Fruit fly (Drosophila melanogaster): ENCODE data around the gene CG3534.

CG3534 gene

dm6 chr3R:16969361-16970355, 26.6 kb upstream of the CG3534 start (continued):
- TF ChIP-seq Lpt (GFP tag; optimal IDR thresholded peaks at IDR 0.05): peak; percentile 46
- peak; percentile 83 for TF ChIP-seq CG1621 (tag; optimal IDR thresholded peaks at IDR 0.05)
- no peak for TF ChIP-seq CG6276 (GFP tag; optimal IDR thresholded peaks at IDR 0.05)
- peak; percentile 78; the same call in 2 of the 3 replicates for TF ChIP-seq eg (GFP tag; IDR thresholded peaks at IDR 0.05)
- peak; percentile 3 for TF ChIP-seq CG11762 (GFP tag; optimal IDR thresholded peaks at IDR 0.05; ENCODE audit: insufficient read depth)

DNA sequence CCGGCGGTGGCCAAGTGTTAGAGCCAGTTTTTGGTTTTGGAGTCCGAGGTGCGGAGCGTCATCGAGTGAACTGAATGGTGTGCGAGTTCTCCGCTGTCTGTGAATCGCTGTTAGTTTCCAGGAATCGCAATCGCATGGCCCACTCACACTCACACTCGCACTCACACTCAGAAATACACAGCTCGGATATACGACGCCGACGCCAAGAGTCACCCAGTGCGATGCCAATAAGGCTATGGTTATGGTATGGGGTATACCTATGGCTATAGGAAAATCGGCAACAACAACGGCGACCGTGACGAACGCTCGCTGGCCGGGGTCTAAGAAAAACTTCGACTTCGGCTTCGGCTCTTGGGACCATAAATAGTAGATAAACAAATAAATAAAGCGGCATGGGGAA, 24.1 kb upstream of the CG3534 start, which contains the start of gene Abd-B:
TSS of gene Abd-B (minus strand) at position 101 of the 400 bp plus-strand sequence.
- no peak for TF ChIP-seq Ets21C (GFP tag; optimal IDR thresholded peaks at IDR 0.05)
- TF ChIP-seq Met (GFP tag; optimal IDR thresholded peaks at IDR 0.05): no peak
- no peak for TF ChIP-seq net (GFP tag; optimal IDR thresholded peaks at IDR 0.05)
- TF ChIP-seq svp (GFP tag): no peak
- no peak for TF ChIP-seq Sox102F (GFP tag; optimal IDR thresholded peaks at IDR 0.05)

dm6 chr3R:16972575-16972974, 23.7 kb upstream of the CG3534 start:
- TF ChIP-seq Lpt (GFP tag; optimal IDR thresholded peaks at IDR 0.05): no peak
- no peak for TF ChIP-seq salr (GFP tag; optimal IDR thresholded peaks at IDR 0.05)
- TF ChIP-seq CG7368 (GFP tag; optimal IDR thresholded peaks at IDR 0.05): no peak
- TF ChIP-seq CG6276 (GFP tag; optimal IDR thresholded peaks at IDR 0.05): no peak
- no peak for TF ChIP-seq svp (GFP tag)
- TF ChIP-seq cyc (GFP tag; optimal IDR thresholded peaks at IDR 0.05): no peak
- TF ChIP-seq CG6854 (GFP tag; optimal IDR thresholded peaks at IDR 0.05): no peak
- no peak for TF ChIP-seq ss (GFP tag; optimal IDR thresholded peaks at IDR 0.05)
- no peak for TF ChIP-seq CG6808 (GFP tag; optimal IDR thresholded peaks at IDR 0.05)
- TF ChIP-seq topi (GFP tag; optimal IDR thresholded peaks at IDR 0.05): no peak
- no peak for TF ChIP-seq CG4318 (GFP tag; optimal IDR thresholded peaks at IDR 0.05)
- TF ChIP-seq CG34406 (GFP tag; optimal IDR thresholded peaks at IDR 0.05): no peak

dm6 chr3R:16974904-16975303, 21.3 kb upstream of the CG3534 start, which contains the start of gene VhaM9.7-d:
VhaM9.7-d (plus strand) TSS chr3R:16975204.
- no peak for TF ChIP-seq CG34406 (GFP tag; optimal IDR thresholded peaks at IDR 0.05)
- no peak for TF ChIP-seq Lpt (GFP tag; optimal IDR thresholded peaks at IDR 0.05)
- no peak for TF ChIP-seq fd59A (GFP tag; optimal IDR thresholded peaks at IDR 0.05)
- TF ChIP-seq CG11902 (GFP tag; optimal IDR thresholded peaks at IDR 0.05): no peak
- TF ChIP-seq CG3919 (GFP tag; optimal IDR thresholded peaks at IDR 0.05): no peak
- TF ChIP-seq cyc (GFP tag; optimal IDR thresholded peaks at IDR 0.05): no peak

- no peak for TF ChIP-seq CG3919 (GFP tag; optimal IDR thresholded peaks at IDR 0.05)
- no peak for TF ChIP-seq CG16779 (tag; optimal IDR thresholded peaks at IDR 0.05)
- TF ChIP-seq CG11762 (GFP tag; optimal IDR thresholded peaks at IDR 0.05; ENCODE audit: insufficient read depth): no peak
- TF ChIP-seq esn (GFP tag; optimal IDR thresholded peaks at IDR 0.05): no peak
- TF ChIP-seq dac (GFP tag; optimal IDR thresholded peaks at IDR 0.05): no peak
- TF ChIP-seq Lpt (GFP tag; optimal IDR thresholded peaks at IDR 0.05): no peak
- TF ChIP-seq topi (GFP tag; optimal IDR thresholded peaks at IDR 0.05): no peak
- no peak for TF ChIP-seq CG1621 (tag; optimal IDR thresholded peaks at IDR 0.05)
- no peak for TF ChIP-seq CG3032 (tag; optimal IDR thresholded peaks at IDR 0.05)
- no peak for TF ChIP-seq CG7368 (GFP tag; optimal IDR thresholded peaks at IDR 0.05)
- no peak for TF ChIP-seq Ets96B (tag; optimal IDR thresholded peaks at IDR 0.05)
- no peak for TF ChIP-seq CG11294 (GFP tag; IDR thresholded peaks at IDR 0.05)
- no peak for TF ChIP-seq CG8319 (GFP tag; optimal IDR thresholded peaks at IDR 0.05)
- no peak for TF ChIP-seq Sox102F (GFP tag; optimal IDR thresholded peaks at IDR 0.05)
- TF ChIP-seq CG6808 (GFP tag; optimal IDR thresholded peaks at IDR 0.05): no peak
- no peak for TF ChIP-seq Gug (GFP tag; IDR thresholded peaks at IDR 0.05)
- TF ChIP-seq CG4318 (GFP tag; optimal IDR thresholded peaks at IDR 0.05): no peak
- TF ChIP-seq Blimp-1 (GFP tag; optimal IDR thresholded peaks at IDR 0.05): no peak
- no peak for TF ChIP-seq CG11902 (GFP tag; optimal IDR thresholded peaks at IDR 0.05)
Observed at dm6 chr3R:16977745-16978305, 18.4 kb upstream of the CG3534 start, which contains the start of gene Actn3. Actn3 (minus strand) TSS chr3R:16977795.
